Fruit fly (Drosophila melanogaster) whole organism, embryonic: ENCODE data around the gene CG34125.

Experiments
- Abd-B ChIP-seq: fragments of 200-800 bp; sonication (Bioruptor generic); optimal IDR thresholded peaks from 2 replicates; lab custom pipeline; 2018; ENCODE audit warnings: missing biosample characterization, mild to moderate bottlenecking, missing genetic modification characterization, moderate library complexity
- Adf1 ChIP-seq: fragments of 200-800 bp; sonication (Bioruptor generic); IDR thresholded peaks from 2 replicates; pipeline ENCODE4 v1.3.6; 2022; ENCODE audit warnings: missing biosample characterization, missing genetic modification characterization
- Atf3 ChIP-seq: fragments of 200-800 bp; sonication (Bioruptor generic); optimal IDR thresholded peaks from 3 replicates; lab custom pipeline; 2016; ENCODE audit warnings: missing biosample characterization, missing genetic modification characterization
- Atf6 ChIP-seq: fragments of 200-800 bp; sonication (Bioruptor generic); IDR thresholded peaks from 2 replicates; pipeline ENCODE4 v1.3.6; 2022; ENCODE audit warnings: missing biosample characterization, missing genetic modification characterization
- Bteb2 ChIP-seq: fragments of 200-800 bp; sonication (Bioruptor generic); optimal IDR thresholded peaks from 2 replicates; lab custom pipeline; 2016; ENCODE audit warnings: missing biosample characterization, missing genetic modification characterization
- CG11696 ChIP-seq: fragments of 200-800 bp; sonication (Bioruptor generic); IDR thresholded peaks from 2 replicates; pipeline ENCODE4 v1.3.6; 2022; ENCODE audit warnings: missing biosample characterization, missing genetic modification characterization
- CG12071 ChIP-seq: fragments of 200-800 bp; sonication (Bioruptor generic); optimal IDR thresholded peaks from 3 replicates; lab custom pipeline; 2018; ENCODE audit warnings: missing biosample characterization, mild to moderate bottlenecking, missing genetic modification characterization
- CG12769 ChIP-seq: fragments of 200-800 bp; sonication (Bioruptor generic); optimal IDR thresholded peaks from 2 replicates; lab custom pipeline; 2019; ENCODE audit warnings: missing biosample characterization, mild to moderate bottlenecking, missing genetic modification characterization, moderate library complexity
- CG13424 ChIP-seq: fragments of 200-800 bp; sonication (Bioruptor generic); optimal IDR thresholded peaks from 2 replicates; lab custom pipeline; 2019; ENCODE audit warnings: missing biosample characterization, mild to moderate bottlenecking, missing genetic modification characterization, moderate library complexity
- CG13624 ChIP-seq: fragments of 200-800 bp; sonication (Bioruptor generic); optimal IDR thresholded peaks from 2 replicates; lab custom pipeline; 2016; ENCODE audit warnings: missing biosample characterization, missing genetic modification characterization
- CG13775 ChIP-seq: fragments of 200-800 bp; sonication (Bioruptor generic); optimal IDR thresholded peaks from 3 replicates; lab custom pipeline; 2017; ENCODE audit warnings: missing biosample characterization, mild to moderate bottlenecking, missing genetic modification characterization
- CG15011 ChIP-seq: fragments of 200-800 bp; sonication (Bioruptor generic); optimal IDR thresholded peaks from 3 replicates; lab custom pipeline; 2018; ENCODE audit warnings: missing biosample characterization, mild to moderate bottlenecking, missing genetic modification characterization
- CG15514 ChIP-seq: fragments of 200-800 bp; sonication (Bioruptor generic); optimal IDR thresholded peaks from 3 replicates; lab custom pipeline; 2017; ENCODE audit warnings: missing biosample characterization, missing genetic modification characterization, mild to moderate bottlenecking, moderate library complexity, missing genetic modification reagents
- CG16863 ChIP-seq: fragments of 200-800 bp; sonication (Bioruptor generic); optimal IDR thresholded peaks from 3 replicates; lab custom pipeline; 2016; ENCODE audit warnings: missing biosample characterization, missing genetic modification characterization
- CG17802 ChIP-seq: fragments of 200-800 bp; sonication (Bioruptor generic); optimal IDR thresholded peaks from 2 replicates; lab custom pipeline; 2018; ENCODE audit warnings: missing biosample characterization, mild to moderate bottlenecking, missing genetic modification characterization, moderate library complexity
- CG18764 ChIP-seq: fragments of 200-800 bp; sonication (Bioruptor generic); optimal IDR thresholded peaks from 3 replicates; lab custom pipeline; 2016; ENCODE audit warnings: missing biosample characterization, missing genetic modification characterization
- CG32532 ChIP-seq: fragments of 200-800 bp; sonication (Bioruptor generic); IDR thresholded peaks from 2 replicates; pipeline ENCODE4 v1.3.6; 2022; ENCODE audit warnings: missing biosample characterization, missing genetic modification characterization
- CG4617 ChIP-seq: fragments of 200-800 bp; sonication (Bioruptor generic); optimal IDR thresholded peaks from 3 replicates; lab custom pipeline; 2016; ENCODE audit warnings: missing biosample characterization, missing genetic modification characterization, borderline replicate concordance
- CG5180 ChIP-seq: fragments of 200-800 bp; sonication (Bioruptor generic); optimal IDR thresholded peaks from 3 replicates; lab custom pipeline; 2017; ENCODE audit warnings: missing biosample characterization, missing genetic modification characterization, mild to moderate bottlenecking, moderate library complexity, missing genetic modification reagents
- CG6272 ChIP-seq: fragments of 200-800 bp; sonication (Bioruptor generic); IDR thresholded peaks from 2 replicates; pipeline ENCODE4 v1.3.6; 2022; ENCODE audit warnings: missing biosample characterization, missing genetic modification characterization
- CG7357 ChIP-seq: fragments of 200-800 bp; sonication (Bioruptor generic); IDR thresholded peaks from 3 replicates; pipeline ENCODE4 v1.3.6; 2022; ENCODE audit warnings: missing biosample characterization, missing genetic modification characterization
- CG7556 ChIP-seq: fragments of 200-800 bp; sonication (Bioruptor generic); optimal IDR thresholded peaks from 2 replicates; lab custom pipeline; 2017; ENCODE audit warnings: missing biosample characterization, mild to moderate bottlenecking, missing genetic modification characterization
- CG7928 ChIP-seq: fragments of 200-800 bp; sonication (Bioruptor generic); optimal IDR thresholded peaks from 2 replicates; lab custom pipeline; 2017; ENCODE audit warnings: missing biosample characterization, mild to moderate bottlenecking, missing genetic modification characterization
- CG9817 ChIP-seq: fragments of 200-800 bp; sonication (Bioruptor generic); optimal IDR thresholded peaks from 2 replicates; lab custom pipeline; 2018; ENCODE audit warnings: missing biosample characterization, mild to moderate bottlenecking, missing genetic modification characterization, moderate library complexity
- Dbx ChIP-seq: fragments of 200-800 bp; sonication (Bioruptor generic); IDR thresholded peaks from 3 replicates; pipeline ENCODE4 v1.3.6; 2022; ENCODE audit warnings: missing biosample characterization, missing genetic modification characterization
- Doc3 ChIP-seq: fragments of 200-800 bp; sonication (Bioruptor generic); IDR thresholded peaks from 3 replicates; pipeline ENCODE4 v1.3.6; 2022; ENCODE audit warnings: missing biosample characterization, missing genetic modification characterization; ENCODE audit not compliant: partially characterized antibody
- Fer2 ChIP-seq: fragments of 200-800 bp; sonication (Bioruptor generic); optimal IDR thresholded peaks from 2 replicates; lab custom pipeline; 2018; ENCODE audit warnings: missing biosample characterization, mild to moderate bottlenecking, missing genetic modification characterization, moderate library complexity
- HLH3B ChIP-seq: fragments of 200-800 bp; sonication (Bioruptor generic); IDR thresholded peaks from 2 replicates; pipeline ENCODE4 v1.3.6; 2022; ENCODE audit warnings: missing biosample characterization, missing genetic modification characterization
- NK7.1 ChIP-seq: fragments of 200-800 bp; sonication (Bioruptor generic); optimal IDR thresholded peaks from 3 replicates; lab custom pipeline; 2016; ENCODE audit warnings: missing biosample characterization, missing genetic modification characterization
- Nf-YB ChIP-seq: fragments of 200-800 bp; sonication (Bioruptor generic); optimal IDR thresholded peaks from 3 replicates; lab custom pipeline; 2019; ENCODE audit warnings: missing biosample characterization, mild to moderate bottlenecking, missing genetic modification characterization, moderate library complexity
- Opbp ChIP-seq: fragments of 200-800 bp; sonication (Bioruptor generic); IDR thresholded peaks from 3 replicates; pipeline ENCODE4 v1.3.6; 2022; ENCODE audit warnings: missing biosample characterization, missing genetic modification characterization; ENCODE audit not compliant: partially characterized antibody
- PHDP ChIP-seq: fragments of 200-800 bp; sonication (Bioruptor generic); optimal IDR thresholded peaks from 3 replicates; lab custom pipeline; 2018; ENCODE audit warnings: missing biosample characterization, mild to moderate bottlenecking, missing genetic modification characterization, moderate library complexity
- Ptx1 ChIP-seq: fragments of 200-800 bp; sonication (Bioruptor generic); IDR thresholded peaks from 2 replicates; pipeline ENCODE4 v1.3.6; 2022; ENCODE audit warnings: missing biosample characterization, missing genetic modification characterization
- Sox102F ChIP-seq: fragments of 200-800 bp; sonication (Bioruptor generic); optimal IDR thresholded peaks from 2 replicates; lab custom pipeline; 2018; ENCODE audit warnings: missing biosample characterization, mild to moderate bottlenecking, missing genetic modification characterization, moderate library complexity
- amos ChIP-seq: fragments of 200-800 bp; sonication (Bioruptor generic); IDR thresholded peaks from 2 replicates; pipeline ENCODE4 v1.3.6; 2022; ENCODE audit warnings: missing biosample characterization, missing genetic modification characterization; ENCODE audit not compliant: partially characterized antibody
- bowl ChIP-seq: fragments of 200-800 bp; sonication (Bioruptor generic); IDR thresholded peaks from 2 replicates; pipeline ENCODE4 v1.3.6; 2022; ENCODE audit warnings: missing biosample characterization, missing genetic modification characterization
- ci ChIP-seq: fragments of 200-800 bp; sonication (Bioruptor generic); IDR thresholded peaks from 3 replicates; pipeline ENCODE4 v1.3.6; 2022; ENCODE audit warnings: missing biosample characterization, missing genetic modification characterization
- dm ChIP-seq: fragments of 200-800 bp; sonication (Bioruptor generic); optimal IDR thresholded peaks from 3 replicates; lab custom pipeline; 2016; ENCODE audit warnings: missing biosample characterization, missing genetic modification characterization
- fd3F ChIP-seq: fragments of 200-800 bp; sonication (Bioruptor generic); optimal IDR thresholded peaks from 2 replicates; lab custom pipeline; 2018; ENCODE audit warnings: missing biosample characterization, mild to moderate bottlenecking, missing genetic modification characterization, moderate library complexity
- gcm2 ChIP-seq: fragments of 200-800 bp; sonication (Bioruptor generic); optimal IDR thresholded peaks from 2 replicates; lab custom pipeline; 2016; ENCODE audit warnings: missing biosample characterization, missing genetic modification characterization
- gsb ChIP-seq: fragments of 200-800 bp; sonication (Bioruptor generic); IDR thresholded peaks from 2 replicates; pipeline ENCODE4 v1.3.6; 2022; ENCODE audit warnings: missing biosample characterization, missing genetic modification characterization
- jigr1 ChIP-seq: fragments of 200-800 bp; sonication (Bioruptor generic); IDR thresholded peaks from 3 replicates; pipeline ENCODE4 v1.3.6; 2022; ENCODE audit warnings: missing biosample characterization, missing genetic modification characterization
- lbe ChIP-seq: fragments of 200-800 bp; sonication (Bioruptor generic); optimal IDR thresholded peaks from 2 replicates; lab custom pipeline; 2016; ENCODE audit warnings: missing biosample characterization, mild to moderate bottlenecking, missing genetic modification characterization
- pb ChIP-seq: fragments of 200-800 bp; sonication (Bioruptor generic); optimal IDR thresholded peaks from 3 replicates; lab custom pipeline; 2016; ENCODE audit warnings: missing biosample characterization, missing genetic modification characterization
- pho ChIP-seq: fragments of 200-800 bp; sonication (Bioruptor generic); optimal IDR thresholded peaks from 2 replicates; lab custom pipeline; 2016; ENCODE audit warnings: missing biosample characterization, missing genetic modification characterization
- pum ChIP-seq: fragments of 200-800 bp; sonication (Bioruptor generic); optimal IDR thresholded peaks from 2 replicates; lab custom pipeline; 2016; ENCODE audit warnings: missing biosample characterization, missing genetic modification characterization
- rib ChIP-seq: fragments of 200-800 bp; sonication (Bioruptor generic); IDR thresholded peaks from 2 replicates; pipeline ENCODE4 v1.3.6; 2022; ENCODE audit warnings: missing biosample characterization, missing genetic modification characterization
- stc ChIP-seq: fragments of 200-800 bp; sonication (Bioruptor generic); IDR thresholded peaks from 2 replicates; pipeline ENCODE4 v1.3.6; 2022; ENCODE audit warnings: missing biosample characterization, missing genetic modification characterization
- tll ChIP-seq, 2 experiments: fragments of 200-800 bp in 1 of 2; fragments of >200 bp in 1 of 2; sonication (Bioruptor generic) in 1 of 2; optimal IDR thresholded peaks; 2 replicates each; lab custom pipeline; 2017 to 2019; ENCODE audit warnings: missing biosample characterization in 2 of 2, missing genetic modification characterization in 2 of 2, mild to moderate bottlenecking in 1 of 2, moderate library complexity in 1 of 2
- trem ChIP-seq: fragments of 200-800 bp; optimal IDR thresholded peaks from 3 replicates; lab custom pipeline; 2019; ENCODE audit warnings: missing biosample characterization, mild to moderate bottlenecking, missing genetic modification characterization, moderate library complexity
- vvl ChIP-seq: fragments of 200-800 bp; sonication (Bioruptor generic); IDR thresholded peaks from 2 replicates; pipeline ENCODE4 v1.3.6; 2022; ENCODE audit warnings: missing biosample characterization, missing genetic modification characterization

Gene CG34125

dm6 chr2L:4945300-4945699, 20.2 kb upstream of the CG34125 start, which contains the start of the genes mRpL24 and betaggt-I (continued):
- TF ChIP-seq NK7.1 (GFP tag; lab: Kevin White, UChicago) = peak; percentile 35
- TF ChIP-seq Dbx (GFP tag; lab: Robert Waterston, UW) = peak; percentile 96
- TF ChIP-seq pum (GFP tag; lab: Kevin White, UChicago) = peak; percentile 80
- peak; percentile 84 for TF ChIP-seq CG17802 (tag; lab: Kevin White, UChicago)
- peak; percentile 97 for TF ChIP-seq stc (GFP tag; lab: Robert Waterston, UW)
- peak; percentile 69 for TF ChIP-seq Atf3
- TF ChIP-seq Adf1 (GFP tag; lab: Robert Waterston, UW) = peak; percentile 84
- peak; percentile 92 for TF ChIP-seq Bteb2 (GFP tag; lab: Kevin White, UChicago)
- peak; percentile 86 for TF ChIP-seq Nf-YB (GFP tag; lab: Kevin White, UChicago)
- TF ChIP-seq jigr1 (GFP tag; lab: Robert Waterston, UW) = peak; percentile 67; the same call in 2 of the 3 replicates
- TF ChIP-seq dm (GFP tag; lab: Kevin White, UChicago) = peak; percentile 67
- peak; percentile 91 for TF ChIP-seq CG11696 (GFP tag; lab: Robert Waterston, UW)
- peak; percentile 96 for TF ChIP-seq Atf6 (GFP tag; lab: Robert Waterston, UW)
- TF ChIP-seq ci (GFP tag; lab: Robert Waterston, UW) = peak; percentile 98
- TF ChIP-seq Fer2 (tag; lab: Kevin White, UChicago) = peak; percentile 96
- TF ChIP-seq CG5180 (GFP tag; lab: Kevin White, UChicago) = peak; percentile 78
- peak; percentile 89 for TF ChIP-seq pho (GFP tag; lab: Kevin White, UChicago)
- peak; percentile 77 for TF ChIP-seq CG7928 (GFP tag; lab: Kevin White, UChicago)
- TF ChIP-seq amos (GFP tag; lab: Robert Waterston, UW) = no peak
- peak; percentile 70 for TF ChIP-seq gcm2 (GFP tag; lab: Kevin White, UChicago)
- peak; percentile 96 for TF ChIP-seq Abd-B (GFP tag; lab: Kevin White, UChicago)
- peak; percentile 89 for TF ChIP-seq bowl (GFP tag; lab: Robert Waterston, UW)
- peak; percentile 98 for TF ChIP-seq Ptx1 (GFP tag; lab: Robert Waterston, UW)
- TF ChIP-seq CG15011 (GFP tag; lab: Kevin White, UChicago) = peak; percentile 90
- peak; percentile 96 for TF ChIP-seq fd3F (GFP tag; lab: Kevin White, UChicago)
- TF ChIP-seq CG15514 (GFP tag; lab: Kevin White, UChicago) = peak; percentile 92
- peak; percentile 97 for TF ChIP-seq CG13775 (GFP tag; lab: Kevin White, UChicago)
- TF ChIP-seq CG9817 = peak; percentile 98
- peak in 1 of 2 experiments; percentile 27 for TF ChIP-seq tll (GFP tag; optimal IDR thresholded peaks at IDR 0.05; lab: Kevin White, UChicago)
- peak; percentile 99 for TF ChIP-seq vvl (GFP tag; lab: Robert Waterston, UW)
- peak; percentile 92 for TF ChIP-seq rib (GFP tag; lab: Robert Waterston, UW)
- TF ChIP-seq Sox102F (GFP tag; lab: Kevin White, UChicago) = peak; percentile 98
- TF ChIP-seq gsb = peak; percentile 92
- TF ChIP-seq CG12769 (tag; lab: Kevin White, UChicago) = peak; percentile 92
- no peak for TF ChIP-seq Opbp (GFP tag; lab: Robert Waterston, UW)
- peak; percentile 95 for TF ChIP-seq trem (tag; lab: Kevin White, UChicago)
- TF ChIP-seq HLH3B (GFP tag; lab: Robert Waterston, UW) = peak; percentile 96
- peak; percentile 95 for TF ChIP-seq lbe (GFP tag; lab: Kevin White, UChicago)
- peak; percentile 64 for TF ChIP-seq CG13624 (GFP tag; lab: Kevin White, UChicago)
- TF ChIP-seq CG7556 (GFP tag; lab: Kevin White, UChicago) = peak; percentile 94
- peak; percentile 78 for TF ChIP-seq CG12071
- peak; percentile 98 for TF ChIP-seq PHDP
- peak; percentile 92 for TF ChIP-seq CG6272 (GFP tag; lab: Robert Waterston, UW)
- TF ChIP-seq CG18764 (GFP tag; lab: Kevin White, UChicago) = peak; percentile 93
- no peak for TF ChIP-seq Doc3 (GFP tag; lab: Robert Waterston, UW)
- TF ChIP-seq pb = no peak
- peak; percentile 97 for TF ChIP-seq CG4617 (GFP tag; lab: Kevin White, UChicago)
- peak; percentile 97 for TF ChIP-seq CG32532 (GFP tag; lab: Robert Waterston, UW)
- peak; percentile 98 for TF ChIP-seq CG13424
- TF ChIP-seq CG7357 (GFP tag; lab: Robert Waterston, UW) = peak; percentile 86
- peak; percentile 80 for TF ChIP-seq CG16863
